Fruit fly (Drosophila melanogaster) whole organism, embryonic: ENCODE measurements around the gene CG6790.

Source experiments
- CG10267 ChIP-seq: fragments of 200-800 bp; sonication (Bioruptor generic); optimal IDR thresholded peaks from 2 replicates; lab custom pipeline; 2018; ENCODE audit warnings: missing biosample characterization, mild to moderate bottlenecking, missing genetic modification characterization, moderate library complexity
- CG10543 ChIP-seq: fragments of 200-800 bp; sonication (Bioruptor generic); optimal IDR thresholded peaks from 3 replicates; lab custom pipeline; 2017; ENCODE audit warnings: missing biosample characterization, mild to moderate bottlenecking, missing genetic modification characterization, moderate library complexity
- CG11085 ChIP-seq: fragments of 200-800 bp; sonication (Bioruptor generic); IDR thresholded peaks from 2 replicates; pipeline ENCODE4 v1.3.6; 2022; ENCODE audit warnings: missing biosample characterization, missing genetic modification characterization
- CG11398 ChIP-seq: fragments of 200-800 bp; sonication (Bioruptor generic); optimal IDR thresholded peaks from 2 replicates; lab custom pipeline; 2016; ENCODE audit warnings: missing biosample characterization, missing genetic modification characterization
- CG11504 ChIP-seq: fragments of 200-800 bp; sonication (Bioruptor generic); optimal IDR thresholded peaks from 3 replicates; lab custom pipeline; 2019; ENCODE audit warnings: missing biosample characterization, mild to moderate bottlenecking, missing genetic modification characterization, moderate library complexity
- CG11696 ChIP-seq: fragments of 200-800 bp; sonication (Bioruptor generic); IDR thresholded peaks from 2 replicates; pipeline ENCODE4 v1.3.6; 2022; ENCODE audit warnings: missing biosample characterization, missing genetic modification characterization
- CG12391 ChIP-seq: fragments of 200-800 bp; sonication (Bioruptor generic); optimal IDR thresholded peaks from 3 replicates; lab custom pipeline; 2018; ENCODE audit warnings: missing biosample characterization, mild to moderate bottlenecking, missing genetic modification characterization, moderate library complexity
- CG1529 ChIP-seq: fragments of 200-800 bp; sonication (Bioruptor generic); optimal IDR thresholded peaks from 3 replicates; lab custom pipeline; 2018; ENCODE audit warnings: missing biosample characterization, missing genetic modification characterization
- CG15601 ChIP-seq: fragments of 200-800 bp; sonication (Bioruptor generic); optimal IDR thresholded peaks from 3 replicates; lab custom pipeline; 2019; ENCODE audit warnings: missing biosample characterization, mild to moderate bottlenecking, missing genetic modification characterization, moderate library complexity
- CG17612 ChIP-seq: fragments of 200-800 bp; sonication (Bioruptor generic); IDR thresholded peaks from 2 replicates; pipeline ENCODE4 v1.3.6; 2022; ENCODE audit warnings: missing biosample characterization, missing genetic modification characterization
- CG18011 ChIP-seq: fragments of 200-800 bp; sonication (Bioruptor generic); optimal IDR thresholded peaks from 2 replicates; lab custom pipeline; 2017; ENCODE audit warnings: missing biosample characterization, missing genetic modification characterization, mild to moderate bottlenecking, moderate library complexity, missing genotype
- CG18262 ChIP-seq: fragments of 200-800 bp; optimal IDR thresholded peaks from 3 replicates; lab custom pipeline; 2019; ENCODE audit warnings: missing biosample characterization, mild to moderate bottlenecking, missing genetic modification characterization, moderate library complexity
- CG2889 ChIP-seq: fragments of 200-800 bp; sonication (Bioruptor generic); IDR thresholded peaks from 3 replicates; pipeline ENCODE4 v1.3.6; 2022; ENCODE audit warnings: missing biosample characterization, missing genetic modification characterization
- CG31388 ChIP-seq: fragments of 200-800 bp; sonication (Bioruptor generic); optimal IDR thresholded peaks from 2 replicates; lab custom pipeline; 2016; ENCODE audit warnings: missing biosample characterization, missing genetic modification characterization
- CG33557 ChIP-seq: fragments of 200-800 bp; sonication (Bioruptor generic); optimal IDR thresholded peaks from 2 replicates; lab custom pipeline; 2019; ENCODE audit warnings: missing biosample characterization, mild to moderate bottlenecking, missing genetic modification characterization, moderate library complexity
- CG3407 ChIP-seq: fragments of 200-800 bp; sonication (Bioruptor generic); optimal IDR thresholded peaks from 2 replicates; lab custom pipeline; 2018; ENCODE audit warnings: missing biosample characterization, mild to moderate bottlenecking, missing genetic modification characterization
- CG4282 ChIP-seq: fragments of 200-800 bp; sonication (Bioruptor generic); optimal IDR thresholded peaks from 2 replicates; lab custom pipeline; 2016; ENCODE audit warnings: missing biosample characterization, missing genetic modification characterization
- CG7963 ChIP-seq: fragments of 200-800 bp; sonication (Bioruptor generic); IDR thresholded peaks from 3 replicates; pipeline ENCODE4 v1.3.6; 2022; ENCODE audit warnings: missing biosample characterization, missing genetic modification characterization; ENCODE audit not compliant: partially characterized antibody
- CG9876 ChIP-seq: fragments of 200-800 bp; sonication (Bioruptor generic); optimal IDR thresholded peaks from 2 replicates; lab custom pipeline; 2016; ENCODE audit warnings: missing biosample characterization, missing genetic modification characterization
- Dad ChIP-seq: fragments of 200-800 bp; sonication (Bioruptor generic); optimal IDR thresholded peaks from 3 replicates; lab custom pipeline; 2016; ENCODE audit warnings: missing biosample characterization, missing genetic modification characterization
- Fer2 ChIP-seq: fragments of 200-800 bp; sonication (Bioruptor generic); optimal IDR thresholded peaks from 2 replicates; lab custom pipeline; 2018; ENCODE audit warnings: missing biosample characterization, mild to moderate bottlenecking, missing genetic modification characterization, moderate library complexity
- Gsc ChIP-seq: fragments of 200-800 bp; sonication (Bioruptor generic); IDR thresholded peaks from 2 replicates; pipeline ENCODE4 v1.3.6; 2022; ENCODE audit warnings: missing biosample characterization, missing genetic modification characterization
- Hmx ChIP-seq: fragments of 200-800 bp; sonication (Bioruptor generic); optimal IDR thresholded peaks from 2 replicates; lab custom pipeline; 2016; ENCODE audit warnings: missing biosample characterization, missing genetic modification characterization
- Lhr ChIP-seq: fragments of 200-800 bp; sonication (Bioruptor generic); optimal IDR thresholded peaks from 3 replicates; lab custom pipeline; 2017; ENCODE audit warnings: mild to moderate bottlenecking, missing biosample characterization, missing genetic modification reagents, missing genetic modification characterization
- Max ChIP-seq: fragments of 200-800 bp; sonication (Bioruptor generic); optimal IDR thresholded peaks from 2 replicates; lab custom pipeline; 2016; ENCODE audit warnings: missing biosample characterization, mild to moderate bottlenecking, missing genetic modification characterization
- Mrtf ChIP-seq: fragments of 200-800 bp; sonication (Bioruptor generic); IDR thresholded peaks from 3 replicates; pipeline ENCODE4 v1.3.6; 2022; ENCODE audit warnings: missing biosample characterization, missing genetic modification characterization
- Six4 ChIP-seq: fragments of 200-800 bp; sonication (Bioruptor generic); optimal IDR thresholded peaks from 2 replicates; lab custom pipeline; 2016; ENCODE audit warnings: missing biosample characterization, missing genetic modification characterization
- Vsx1 ChIP-seq: fragments of 200-800 bp; sonication (Bioruptor generic); optimal IDR thresholded peaks from 2 replicates; lab custom pipeline; 2017; ENCODE audit warnings: missing biosample characterization, mild to moderate bottlenecking, missing genetic modification characterization, missing genetic modification reagents
- amos ChIP-seq: fragments of 200-800 bp; sonication (Bioruptor generic); IDR thresholded peaks from 2 replicates; pipeline ENCODE4 v1.3.6; 2022; ENCODE audit warnings: missing biosample characterization, missing genetic modification characterization; ENCODE audit not compliant: partially characterized antibody
- bigmax ChIP-seq: fragments of 200-800 bp; sonication (Bioruptor generic); optimal IDR thresholded peaks from 2 replicates; lab custom pipeline; 2018; ENCODE audit warnings: missing biosample characterization, mild to moderate bottlenecking, missing genetic modification characterization
- croc ChIP-seq: fragments of 200-800 bp; sonication (Bioruptor generic); conservative IDR thresholded peaks from 3 replicates; pipeline ENCODE4 v1.3.6; 2022; ENCODE audit warnings: missing biosample characterization, missing genetic modification characterization
- fd3F ChIP-seq: fragments of 200-800 bp; sonication (Bioruptor generic); optimal IDR thresholded peaks from 2 replicates; lab custom pipeline; 2018; ENCODE audit warnings: missing biosample characterization, mild to moderate bottlenecking, missing genetic modification characterization, moderate library complexity
- hbn ChIP-seq: fragments of 200-800 bp; sonication (Bioruptor generic); IDR thresholded peaks from 2 replicates; pipeline ENCODE4 v1.3.6; 2022; ENCODE audit warnings: missing biosample characterization, missing genetic modification characterization; ENCODE audit not compliant: partially characterized antibody
- klu ChIP-seq: fragments of 200-800 bp; sonication (Bioruptor generic); IDR thresholded peaks from 2 replicates; pipeline ENCODE4 v1.3.6; 2022; ENCODE audit warnings: missing biosample characterization, missing genetic modification characterization
- pfk ChIP-seq: fragments of 200-800 bp; sonication (Bioruptor generic); optimal IDR thresholded peaks from 2 replicates; lab custom pipeline; 2018; ENCODE audit warnings: missing biosample characterization, mild to moderate bottlenecking, missing genetic modification characterization, moderate library complexity
- pnt ChIP-seq: fragments of 200-800 bp; sonication (Bioruptor generic); optimal IDR thresholded peaks from 3 replicates; lab custom pipeline; 2016; ENCODE audit warnings: missing biosample characterization, missing genetic modification characterization
- prd ChIP-seq, 3 experiments: fragments of >200 bp in 2 of 3; fragments of 200-800 bp in 1 of 3; sonication (Bioruptor generic) in 1 of 3; optimal IDR thresholded peaks in 2 of 3; IDR thresholded peaks in 1 of 3; 2 replicates in 2 of 3; 3 replicates in 1 of 3; pipeline versions ENCODE4 v1.3.6 to Lab custom; 2017 to 2022; ENCODE audit warnings: missing biosample characterization in 1 of 3, missing genetic modification characterization in 1 of 3
- pum ChIP-seq: fragments of 200-800 bp; sonication (Bioruptor generic); optimal IDR thresholded peaks from 2 replicates; lab custom pipeline; 2016; ENCODE audit warnings: missing biosample characterization, missing genetic modification characterization
- repo ChIP-seq: fragments of 200-800 bp; sonication (Bioruptor generic); optimal IDR thresholded peaks from 2 replicates; lab custom pipeline; 2016; ENCODE audit warnings: missing biosample characterization, missing genetic modification characterization
- sob ChIP-seq: fragments of 200-800 bp; sonication (Bioruptor generic); IDR thresholded peaks from 2 replicates; pipeline ENCODE4 v1.3.6; 2022; ENCODE audit warnings: missing biosample characterization, missing genetic modification characterization
- tin ChIP-seq: fragments of 200-800 bp; sonication (Bioruptor generic); optimal IDR thresholded peaks from 3 replicates; lab custom pipeline; 2016; ENCODE audit warnings: missing biosample characterization, missing genetic modification characterization
- tna ChIP-seq: fragments of 200-800 bp; sonication (Bioruptor generic); IDR thresholded peaks from 2 replicates; pipeline ENCODE4 v1.3.6; 2022; ENCODE audit warnings: missing biosample characterization, missing genetic modification characterization; ENCODE audit not compliant: partially characterized antibody
- ttk ChIP-seq: fragments of 200-800 bp; sonication (Bioruptor generic); IDR thresholded peaks from 2 replicates; pipeline ENCODE4 v2.1.2; 2022; ENCODE audit warnings: missing biosample characterization, missing genetic modification characterization
- zen2 ChIP-seq: fragments of 200-800 bp; sonication (Bioruptor generic); IDR thresholded peaks from 3 replicates; pipeline ENCODE4 v1.3.6; 2022; ENCODE audit warnings: missing biosample characterization, missing genetic modification characterization; ENCODE audit not compliant: partially characterized antibody
- zfh1 ChIP-seq: fragments of 200-800 bp; sonication (Bioruptor generic); IDR thresholded peaks from 3 replicates; pipeline ENCODE4 v1.3.6; 2022; ENCODE audit warnings: missing biosample characterization, missing genetic modification characterization
- zfh2 ChIP-seq: fragments of 200-800 bp; sonication (Bioruptor generic); optimal IDR thresholded peaks from 2 replicates; lab custom pipeline; 2016; ENCODE audit warnings: missing biosample characterization, missing genetic modification characterization

The CG6790 gene

dm6 chr3R:11623025-11623424, 44.5 kb upstream of the CG6790 start, which contains the start of gene CG14711 (continued):
- peak; percentile 43; the same call in 1 of the 3 replicates for TF ChIP-seq CG7963 (GFP tag; lab: Robert Waterston, UW)
- TF ChIP-seq zfh2 (GFP tag; lab: Kevin White, UChicago): peak; percentile 67
- TF ChIP-seq sob: peak; percentile 85
- TF ChIP-seq Lhr (GFP tag; lab: Kevin White, UChicago): peak; percentile 69
- TF ChIP-seq Six4 (GFP tag; lab: Kevin White, UChicago): peak; percentile 81
- peak; percentile 83 for TF ChIP-seq CG18262
- peak; percentile 74 for TF ChIP-seq amos
- peak; percentile 84 for TF ChIP-seq tin (GFP tag; lab: Kevin White, UChicago)
- no peak for TF ChIP-seq Vsx1 (GFP tag; lab: Kevin White, UChicago)
- TF ChIP-seq CG15601 (tag; lab: Kevin White, UChicago): peak; percentile 87
- no peak for TF ChIP-seq prd (optimal IDR thresholded peaks at IDR 0.05; lab: Kevin White, UChicago)
- peak; percentile 85 for TF ChIP-seq prd (GFP tag; IDR thresholded peaks at IDR 0.05; lab: Robert Waterston, UW)
- peak; percentile 52; the same call in 2 of the 3 replicates for TF ChIP-seq croc (GFP tag; lab: Robert Waterston, UW)
- TF ChIP-seq repo (GFP tag; lab: Kevin White, UChicago): no peak
- peak; percentile 76 for TF ChIP-seq fd3F
- TF ChIP-seq bigmax (GFP tag; lab: Kevin White, UChicago): no peak
- peak; percentile 75 for TF ChIP-seq pum (GFP tag; lab: Kevin White, UChicago)
- TF ChIP-seq pnt: peak; percentile 47
- TF ChIP-seq CG10267 (tag; lab: Kevin White, UChicago): peak; percentile 83
- TF ChIP-seq Mrtf: peak; percentile 82
- TF ChIP-seq Hmx (GFP tag; lab: Kevin White, UChicago): peak; percentile 31
- TF ChIP-seq CG18011: peak; percentile 73
- TF ChIP-seq CG12391 (tag; lab: Kevin White, UChicago): peak; percentile 93
- TF ChIP-seq CG9876: peak; percentile 54
- TF ChIP-seq CG11085 (GFP tag; lab: Robert Waterston, UW): peak; percentile 59; the same call in 1 of the 2 replicates
- peak; percentile 87 for TF ChIP-seq Max (GFP tag; lab: Kevin White, UChicago)
- TF ChIP-seq Gsc (GFP tag; lab: Robert Waterston, UW): no peak
- peak; percentile 84 for TF ChIP-seq CG11504 (tag; lab: Kevin White, UChicago)
- peak; percentile 78 for TF ChIP-seq CG2889 (GFP tag; lab: Robert Waterston, UW)
- peak; percentile 27; the same call in 1 of the 2 replicates for TF ChIP-seq klu (GFP tag; lab: Robert Waterston, UW)
- TF ChIP-seq CG33557: peak; percentile 82
- peak; percentile 82 for TF ChIP-seq hbn (GFP tag; lab: Robert Waterston, UW)
- peak; percentile 81 for TF ChIP-seq CG10543
- TF ChIP-seq zen2: peak; percentile 79
- no peak for TF ChIP-seq pfk (GFP tag; lab: Kevin White, UChicago)
- TF ChIP-seq CG3407 (GFP tag; lab: Kevin White, UChicago): peak; percentile 62
- TF ChIP-seq CG31388 (GFP tag; lab: Kevin White, UChicago): peak; percentile 62
- TF ChIP-seq CG1529 (GFP tag; lab: Kevin White, UChicago): peak; percentile 69
- TF ChIP-seq CG4282 (GFP tag; lab: Kevin White, UChicago): no peak
- no peak for TF ChIP-seq CG11696 (GFP tag; lab: Robert Waterston, UW)
- peak; percentile 57 for TF ChIP-seq Dad (GFP tag; lab: Kevin White, UChicago)
- TF ChIP-seq zfh1 (GFP tag; lab: Robert Waterston, UW): peak; percentile 82
- TF ChIP-seq CG11398 (GFP tag; lab: Kevin White, UChicago): peak; percentile 35
- peak; percentile 72 for TF ChIP-seq ttk (GFP tag; lab: Robert Waterston, UW)
- peak; percentile 75 for TF ChIP-seq Fer2 (tag; lab: Kevin White, UChicago)
- TF ChIP-seq CG17612 (GFP tag; lab: Robert Waterston, UW): peak; percentile 63; the same call in 1 of the 2 replicates
- peak; percentile 63; the same call in 1 of the 2 replicates for TF ChIP-seq tna (GFP tag; lab: Robert Waterston, UW)
- TF ChIP-seq, all 482 proteins: peak for 381
